Worm (Caenorhabditis elegans): ENCODE results near the gene ilcr-1.

ilcr-1 gene

DNA sequence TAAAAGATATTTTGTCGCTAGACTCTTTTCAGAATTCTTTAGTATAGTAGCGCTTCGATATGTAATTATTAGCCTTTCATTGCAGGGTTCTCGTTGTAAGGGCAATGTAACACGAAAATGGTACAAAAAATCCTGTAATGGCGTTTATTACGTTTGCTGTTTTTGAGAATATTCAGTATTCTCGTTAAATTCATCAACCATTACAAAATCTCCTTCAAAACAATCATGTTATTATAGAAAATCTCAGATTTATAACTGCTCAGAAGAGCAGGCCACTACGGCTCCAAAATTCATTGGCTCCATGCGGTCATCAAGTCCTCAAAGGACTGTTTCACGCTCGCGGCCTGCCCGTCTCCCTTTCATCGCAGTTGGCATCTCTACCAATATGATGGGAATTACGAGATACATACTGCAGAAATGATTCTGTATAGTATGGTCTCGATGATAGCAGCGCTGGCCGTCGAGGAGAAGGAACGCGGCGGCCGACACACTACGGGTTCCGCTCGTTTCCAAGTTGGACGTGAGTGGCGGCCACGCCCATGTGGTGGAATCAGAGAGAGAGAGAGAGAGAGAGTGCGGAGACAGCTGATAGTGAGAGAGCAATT lies 50.5 kb downstream of the ilcr-1 start (continued):
- TF ChIP-seq nhr-25 (tag; optimal IDR thresholded peaks at IDR 0.05) (no peak), F13H6.1 (tag; optimal IDR thresholded peaks at IDR 0.05) (peak; percentile 86), ztf-11 (tag; optimal IDR thresholded peaks at IDR 0.05) (no peak), elt-1 (tag; optimal IDR thresholded peaks at IDR 0.05) (no peak), lin-11 (tag; optimal IDR thresholded peaks at IDR 0.05) (no peak), ceh-16 (tag; optimal IDR thresholded peaks at IDR 0.05) (peak; percentile 69), unc-55 (GFP tag; optimal IDR thresholded peaks at IDR 0.05) (no peak), ama-1 (optimal IDR thresholded peaks at IDR 0.05) (peak; percentile 81), nhr-11 (tag; optimal IDR thresholded peaks at IDR 0.05) (no peak), nhr-21 (tag; optimal IDR thresholded peaks at IDR 0.05) (peak; percentile 66), elt-3 (tag; optimal IDR thresholded peaks at IDR 0.05) (no peak), nhr-23 (tag; optimal IDR thresholded peaks at IDR 0.05) (no peak), aly-2 (tag; optimal IDR thresholded peaks at IDR 0.05) (no peak), nhr-237 (tag; optimal IDR thresholded peaks at IDR 0.05) (no peak), zag-1 (tag; optimal IDR thresholded peaks at IDR 0.05) (no peak), nhr-129 (tag; optimal IDR thresholded peaks at IDR 0.05) (peak; percentile 93), sma-9 (GFP tag; optimal IDR thresholded peaks at IDR 0.05) (peak; percentile 91), sma-9 (tag; optimal IDR thresholded peaks at IDR 0.05) (no peak), skn-1 (tag; optimal IDR thresholded peaks at IDR 0.05) (no peak), gmeb-1 (tag; optimal IDR thresholded peaks at IDR 0.05) (peak; percentile 76), lin-39 (tag; optimal IDR thresholded peaks at IDR 0.05) (no peak)

ce11 chrIV:14334359-14334758 lies 58.1 kb downstream of the ilcr-1 start, which contains the start of gene Y67A10A.3:
Gene Y67A10A.3, minus strand, starts transcription at chrIV:14334459.
- no peak for TF ChIP-seq nhr-10 (tag; optimal IDR thresholded peaks at IDR 0.05)
- TF ChIP-seq Y55F3AM.14 (GFP tag; optimal IDR thresholded peaks at IDR 0.05): no peak
- no peak for TF ChIP-seq nhr-23 (tag; optimal IDR thresholded peaks at IDR 0.05)
- TF ChIP-seq mab-5 (tag; optimal IDR thresholded peaks at IDR 0.05): no peak
- TF ChIP-seq ZK546.5 (tag; optimal IDR thresholded peaks at IDR 0.05): no peak
- TF ChIP-seq unc-39 (tag; optimal IDR thresholded peaks at IDR 0.05): no peak
- no peak for TF ChIP-seq skn-1 (tag; optimal IDR thresholded peaks at IDR 0.05)
- TF ChIP-seq ceh-16 (tag; optimal IDR thresholded peaks at IDR 0.05): no peak
- no peak for TF ChIP-seq mbf-1 (tag; optimal IDR thresholded peaks at IDR 0.05)
- TF ChIP-seq lin-39 (tag; optimal IDR thresholded peaks at IDR 0.05): no peak
- TF ChIP-seq zag-1 (tag; optimal IDR thresholded peaks at IDR 0.05): no peak
- TF ChIP-seq ztf-11 (tag; optimal IDR thresholded peaks at IDR 0.05): no peak
- no peak for TF ChIP-seq nhr-25 (tag; optimal IDR thresholded peaks at IDR 0.05)
- TF ChIP-seq F13H6.1 (tag; optimal IDR thresholded peaks at IDR 0.05): no peak
- TF ChIP-seq nhr-11 (tag; optimal IDR thresholded peaks at IDR 0.05): no peak
- TF ChIP-seq crh-2 (tag; optimal IDR thresholded peaks at IDR 0.05): no peak
- no peak for TF ChIP-seq dmd-4 (tag; optimal IDR thresholded peaks at IDR 0.05)
